Worm (Caenorhabditis elegans): ENCODE data around the gene nhr-188.

DNA sequence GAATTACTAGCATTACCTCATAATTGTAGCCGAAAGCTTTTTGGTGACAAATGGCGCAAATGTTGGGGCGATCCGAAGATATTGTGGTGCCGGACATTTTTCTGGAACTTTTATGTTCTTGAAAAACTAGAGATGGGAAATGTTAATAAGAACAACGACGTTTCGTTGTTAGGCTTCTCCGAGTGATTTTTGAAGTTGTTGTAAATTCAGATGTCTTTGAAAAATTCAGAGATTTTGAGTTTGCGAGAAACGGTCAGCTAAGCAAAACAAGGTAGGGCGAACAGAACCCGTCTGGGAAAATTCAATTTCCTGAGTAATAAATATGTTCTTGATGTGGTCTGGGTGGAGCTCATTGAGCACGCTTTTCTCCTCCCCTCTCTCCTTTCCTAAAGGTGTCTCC lies 28.4 kb upstream of the nhr-188 start, which contains the start of gene nhr-124:
- TF ChIP-seq mls-2 (tag; optimal IDR thresholded peaks at IDR 0.05) (no peak), mep-1 (tag; optimal IDR thresholded peaks at IDR 0.05) (no peak), nhr-12 (tag; optimal IDR thresholded peaks at IDR 0.05) (no peak), ceh-83 (GFP tag; optimal IDR thresholded peaks at IDR 0.05) (no peak), sptf-1 (tag; optimal IDR thresholded peaks at IDR 0.05) (no peak), elt-1 (tag; optimal IDR thresholded peaks at IDR 0.05; ENCODE audit: borderline replicate concordance, insufficient read depth) (no peak), blmp-1 (tag; optimal IDR thresholded peaks at IDR 0.05) (no peak), ztf-11 (tag; optimal IDR thresholded peaks at IDR 0.05) (no peak), unc-39 (tag; optimal IDR thresholded peaks at IDR 0.05) (no peak), unc-62 (GFP tag; optimal IDR thresholded peaks at IDR 0.05) (no peak)
